Worm (Caenorhabditis elegans): ENCODE data around the gene C48B4.10.

The C48B4.10 gene

DNA sequence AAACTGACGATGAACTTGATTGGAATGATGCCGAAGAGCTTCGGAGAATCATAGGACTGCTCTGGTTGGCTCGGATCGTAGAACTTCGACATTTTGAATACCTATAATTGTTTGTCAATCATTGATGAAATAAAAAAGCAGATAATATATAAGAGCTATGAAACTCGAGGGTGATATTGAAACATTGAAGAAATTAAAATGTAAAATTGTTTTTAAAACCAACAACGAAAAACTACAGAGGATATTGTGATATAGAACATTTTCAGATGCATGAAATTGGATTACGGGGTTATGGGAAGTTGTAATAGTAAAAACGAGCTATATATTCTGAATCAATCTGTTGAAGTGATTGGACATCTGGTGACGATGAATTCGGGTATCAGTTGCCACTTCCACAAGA lies at the start of gene C48B4.10:
Gene C48B4.10, minus strand, starts transcription at position 101 of the 400 bp plus-strand sequence.
- TF ChIP-seq D1046.2 (GFP tag; IDR thresholded peaks at IDR 0.05) (no peak), nhr-28 (tag; optimal IDR thresholded peaks at IDR 0.05) (no peak), zip-11 (GFP tag; IDR thresholded peaks at IDR 0.05) (no peak), attf-4 (tag; optimal IDR thresholded peaks at IDR 0.05) (no peak), hlh-30 (tag; optimal IDR thresholded peaks at IDR 0.05; ENCODE audit: insufficient read depth) (no peak), set-16 (GFP tag; IDR thresholded peaks at IDR 0.05) (no peak)

DNA sequence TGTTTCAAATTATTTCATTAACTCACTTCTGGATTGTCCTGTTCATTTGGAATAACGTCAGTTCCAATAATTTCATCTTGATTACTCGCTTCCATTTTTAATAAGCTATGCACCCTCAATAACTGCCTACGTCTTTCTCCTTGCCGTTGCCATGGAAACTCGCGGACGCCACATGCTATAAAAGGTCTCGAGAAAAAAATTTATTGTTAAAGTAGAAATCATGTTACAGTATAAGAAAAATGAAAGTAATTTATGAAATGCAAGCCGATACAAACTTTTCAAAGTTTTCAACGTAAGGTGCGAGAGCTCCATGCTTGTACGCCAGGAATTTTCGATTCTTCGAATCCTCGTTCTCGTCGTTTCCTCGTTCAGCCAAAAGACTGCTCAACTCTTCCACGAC lies 47.8 kb upstream of the C48B4.10 start, which contains the start of gene bbs-4:
Gene bbs-4, minus strand, starts transcription at position 101 of the 400 bp plus-strand sequence.
- TF ChIP-seq fos-1 (tag; optimal IDR thresholded peaks at IDR 0.05) = no peak
- TF ChIP-seq set-16 (GFP tag; IDR thresholded peaks at IDR 0.05) = no peak
- no peak for TF ChIP-seq unc-39 (tag; optimal IDR thresholded peaks at IDR 0.05)
- no peak for TF ChIP-seq T20F7.1 (GFP tag; optimal IDR thresholded peaks at IDR 0.05)
- TF ChIP-seq nhr-6 (tag; optimal IDR thresholded peaks at IDR 0.05) = no peak
- no peak for TF ChIP-seq egl-43 (GFP tag; IDR thresholded peaks at IDR 0.05)
- no peak for TF ChIP-seq dmd-8 (GFP tag; IDR thresholded peaks at IDR 0.05)
- no peak for TF ChIP-seq lin-38 (GFP tag; IDR thresholded peaks at IDR 0.05)
- no peak for TF ChIP-seq cey-2 (tag; optimal IDR thresholded peaks at IDR 0.05; ENCODE audit: borderline replicate concordance, insufficient read depth)
- no peak for TF ChIP-seq gei-8 (GFP tag; optimal IDR thresholded peaks at IDR 0.05)
- no peak for TF ChIP-seq spr-1 (tag; optimal IDR thresholded peaks at IDR 0.05)
- TF ChIP-seq skn-1 (tag; optimal IDR thresholded peaks at IDR 0.05) = no peak
- TF ChIP-seq mxl-3 (GFP tag; optimal IDR thresholded peaks at IDR 0.05) = no peak
- no peak for TF ChIP-seq nhr-42 (GFP tag; IDR thresholded peaks at IDR 0.05)
- TF ChIP-seq ces-1 (GFP tag; optimal IDR thresholded peaks at IDR 0.05) = no peak
- no peak for TF ChIP-seq Y75B8A.6 (GFP tag; IDR thresholded peaks at IDR 0.05)
- TF ChIP-seq zfp-3 (GFP tag; conservative IDR thresholded peaks at IDR 0.05) = no peak
- TF ChIP-seq lir-3 (tag; optimal IDR thresholded peaks at IDR 0.05) = no peak

DNA sequence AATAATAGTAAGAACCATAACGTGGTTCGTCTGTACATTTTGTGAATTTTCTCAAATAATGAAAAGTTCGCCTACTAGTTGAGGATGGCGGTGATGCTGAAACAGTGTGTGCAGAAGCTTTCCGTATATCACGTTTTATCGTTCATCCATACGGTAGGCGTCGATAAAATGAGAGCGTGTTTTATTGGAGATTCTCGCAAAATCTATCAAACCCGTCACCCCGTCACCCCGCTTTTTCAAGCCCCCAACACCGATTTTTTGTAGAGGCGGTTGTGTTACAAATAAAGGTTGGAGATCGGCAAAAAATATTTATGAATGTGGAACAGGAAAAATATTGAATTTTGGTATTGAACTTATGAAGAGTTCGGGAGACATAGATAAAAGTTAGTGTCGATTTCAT lies 44.3 kb upstream of the C48B4.10 start, which contains the start of gene clec-161:
Gene clec-161, minus strand, starts transcription at position 101 of the 400 bp plus-strand sequence.
- TF ChIP-seq unc-62 (GFP tag; optimal IDR thresholded peaks at IDR 0.05 in 1 of 2) (peak in 1 of 2 experiments; percentile 43), unc-62 (tag; optimal IDR thresholded peaks at IDR 0.05) (no peak), nhr-111 (GFP tag; optimal IDR thresholded peaks at IDR 0.05) (no peak), egl-27 (tag; optimal IDR thresholded peaks at IDR 0.05) (no peak)

DNA sequence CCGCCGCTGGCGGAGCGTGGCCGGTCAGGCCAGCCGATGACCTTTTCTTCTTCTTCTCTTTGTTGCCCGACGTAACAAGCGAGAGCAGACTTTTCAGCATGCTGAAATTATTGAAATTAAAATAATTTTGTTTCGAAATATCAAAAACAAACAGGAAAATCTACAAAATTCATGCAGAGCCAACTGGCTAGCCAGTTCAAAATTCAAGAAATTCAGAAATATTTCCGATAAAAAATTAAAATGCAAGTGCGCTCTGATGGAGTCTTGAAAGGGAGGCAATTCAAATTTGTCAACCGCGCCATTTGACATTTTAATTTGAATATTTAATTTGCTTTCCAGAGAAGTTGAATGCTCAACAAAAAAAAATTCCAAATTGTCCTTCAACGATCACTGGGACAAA lies 36.3 kb upstream of the C48B4.10 start, which contains the start of gene F58A4.2:
Gene F58A4.2, minus strand, starts transcription at position 101 of the 400 bp plus-strand sequence.
- no peak for TF ChIP-seq F37D6.2 (tag; optimal IDR thresholded peaks at IDR 0.05)
- no peak for TF ChIP-seq mxl-3 (GFP tag; optimal IDR thresholded peaks at IDR 0.05)
- no peak for TF ChIP-seq lin-38 (GFP tag; IDR thresholded peaks at IDR 0.05)
- TF ChIP-seq ceh-82 (tag; optimal IDR thresholded peaks at IDR 0.05) = no peak
- TF ChIP-seq nhr-77 (tag; optimal IDR thresholded peaks at IDR 0.05) = no peak
- TF ChIP-seq fkh-10 (GFP tag; optimal IDR thresholded peaks at IDR 0.05) = no peak
- TF ChIP-seq egl-43 (GFP tag; IDR thresholded peaks at IDR 0.05) = no peak
- no peak for TF ChIP-seq unc-39 (tag; optimal IDR thresholded peaks at IDR 0.05)
- no peak for TF ChIP-seq dmd-6 (GFP tag; IDR thresholded peaks at IDR 0.05)
- TF ChIP-seq D1046.2 (GFP tag; IDR thresholded peaks at IDR 0.05) = no peak
- no peak for TF ChIP-seq dve-1 (tag; optimal IDR thresholded peaks at IDR 0.05; ENCODE audit: insufficient read depth)
- TF ChIP-seq ceh-20 (GFP tag; IDR thresholded peaks at IDR 0.05) = no peak
- no peak for TF ChIP-seq snpc-1.2 (GFP tag; IDR thresholded peaks at IDR 0.05)
- no peak for TF ChIP-seq lim-7 (GFP tag; IDR thresholded peaks at IDR 0.05)
- TF ChIP-seq unc-130 (GFP tag; optimal IDR thresholded peaks at IDR 0.05) = no peak
- TF ChIP-seq nhr-25 (tag; optimal IDR thresholded peaks at IDR 0.05; ENCODE audit: borderline replicate concordance, insufficient read depth) = no peak
- TF ChIP-seq nhr-42 (GFP tag; IDR thresholded peaks at IDR 0.05) = no peak
- no peak for TF ChIP-seq spr-3 (GFP tag; optimal IDR thresholded peaks at IDR 0.05)
- TF ChIP-seq ctbp-1 (GFP tag; IDR thresholded peaks at IDR 0.05) = no peak

All from whole organism, L4 larva.